Worm (Caenorhabditis elegans): ENCODE measurements around the gene T20D3.14.

ce11 chrIV:9327706-9328105 lies 8.0 kb downstream of the T20D3.14 start, which contains the start of gene clec-183:
- TF ChIP-seq aly-1 (tag; optimal IDR thresholded peaks at IDR 0.05) (no peak), hmbx-1 (tag; optimal IDR thresholded peaks at IDR 0.05) (no peak), ceh-36 (tag; optimal IDR thresholded peaks at IDR 0.05) (no peak), ama-1 (optimal IDR thresholded peaks at IDR 0.05) (no peak), sea-1 (GFP tag; conservative IDR thresholded peaks at IDR 0.05) (no peak), ets-7 (tag; optimal IDR thresholded peaks at IDR 0.05) (no peak), F13C5.2 (tag; optimal IDR thresholded peaks at IDR 0.05) (no peak), pes-1 (GFP tag; IDR thresholded peaks at IDR 0.05) (no peak), tbx-11 (GFP tag; IDR thresholded peaks at IDR 0.05) (no peak), B0310.2 (tag; optimal IDR thresholded peaks at IDR 0.05) (no peak), tbx-37 (GFP tag; conservative IDR thresholded peaks at IDR 0.05) (no peak), flt-1 (GFP tag; IDR thresholded peaks at IDR 0.05) (no peak)

All from whole organism, early embryonic.